Fruit fly (Drosophila melanogaster) whole organism, embryonic: ENCODE results near the gene CG31637.

Experiments used
- CG10147 ChIP-seq: fragments of 200-800 bp; sonication (Bioruptor generic); optimal IDR thresholded peaks from 2 replicates; lab custom pipeline; 2019; ENCODE audit warnings: missing biosample characterization, mild to moderate bottlenecking, missing genetic modification characterization, moderate library complexity
- CG10366 ChIP-seq: fragments of 200-800 bp; sonication (Bioruptor generic); IDR thresholded peaks from 2 replicates; pipeline ENCODE4 v1.3.6; 2022; ENCODE audit warnings: missing biosample characterization, missing genetic modification characterization
- CG10959 ChIP-seq: fragments of 200-800 bp; sonication (Bioruptor generic); IDR thresholded peaks from 2 replicates; pipeline ENCODE4 v1.3.6; 2022; ENCODE audit warnings: missing biosample characterization, missing genetic modification characterization
- CG12155 ChIP-seq: fragments of 200-800 bp; sonication (Bioruptor generic); optimal IDR thresholded peaks from 3 replicates; lab custom pipeline; 2016; ENCODE audit warnings: missing biosample characterization, missing genetic modification characterization
- CG13123 ChIP-seq: fragments of 200-800 bp; sonication (Bioruptor generic); optimal IDR thresholded peaks from 2 replicates; lab custom pipeline; 2016; ENCODE audit warnings: missing biosample characterization, missing genetic modification characterization
- CG13287 ChIP-seq: fragments of 200-800 bp; sonication (Bioruptor generic); IDR thresholded peaks from 2 replicates; pipeline ENCODE4 v1.3.6; 2022; ENCODE audit warnings: missing biosample characterization, missing genetic modification characterization; ENCODE audit not compliant: partially characterized antibody
- CG14441 ChIP-seq: fragments of 200-800 bp; sonication (Bioruptor generic); IDR thresholded peaks from 2 replicates; pipeline ENCODE4 v1.3.6; 2022; ENCODE audit warnings: missing biosample characterization, missing genetic modification characterization
- CG14710 ChIP-seq: fragments of 200-800 bp; sonication (Bioruptor generic); optimal IDR thresholded peaks from 3 replicates; lab custom pipeline; 2019; ENCODE audit warnings: missing biosample characterization, mild to moderate bottlenecking, missing genetic modification characterization, moderate library complexity
- CG14860 ChIP-seq: fragments of 200-800 bp; sonication (Bioruptor generic); IDR thresholded peaks from 3 replicates; pipeline ENCODE4 v1.3.6; 2022; ENCODE audit warnings: missing biosample characterization, missing genetic modification characterization; ENCODE audit not compliant: partially characterized antibody
- CG15479 ChIP-seq: fragments of 200-800 bp; sonication (Bioruptor generic); optimal IDR thresholded peaks from 3 replicates; lab custom pipeline; 2019; ENCODE audit warnings: missing biosample characterization, mild to moderate bottlenecking, missing genetic modification characterization, moderate library complexity
- CG16863 ChIP-seq: fragments of 200-800 bp; sonication (Bioruptor generic); optimal IDR thresholded peaks from 3 replicates; lab custom pipeline; 2016; ENCODE audit warnings: missing biosample characterization, missing genetic modification characterization
- CG17359 ChIP-seq: fragments of 200-800 bp; sonication (Bioruptor generic); optimal IDR thresholded peaks from 3 replicates; lab custom pipeline; 2018; ENCODE audit warnings: missing biosample characterization, mild to moderate bottlenecking, missing genetic modification characterization, moderate library complexity
- CG17568 ChIP-seq: fragments of 200-800 bp; sonication (Bioruptor generic); optimal IDR thresholded peaks from 2 replicates; lab custom pipeline; 2018; ENCODE audit warnings: missing biosample characterization, mild to moderate bottlenecking, missing genetic modification characterization, moderate library complexity
- CG17802 ChIP-seq: fragments of 200-800 bp; sonication (Bioruptor generic); optimal IDR thresholded peaks from 2 replicates; lab custom pipeline; 2018; ENCODE audit warnings: missing biosample characterization, mild to moderate bottlenecking, missing genetic modification characterization, moderate library complexity
- CG17829 ChIP-seq: fragments of 200-800 bp; optimal IDR thresholded peaks from 2 replicates; lab custom pipeline; 2019; ENCODE audit warnings: missing biosample characterization, mild to moderate bottlenecking, missing genetic modification characterization, moderate library complexity
- CG2120 ChIP-seq: fragments of 200-800 bp; sonication (Bioruptor generic); optimal IDR thresholded peaks from 3 replicates; lab custom pipeline; 2016; ENCODE audit warnings: missing biosample characterization, missing genetic modification characterization
- CG6272 ChIP-seq: fragments of 200-800 bp; sonication (Bioruptor generic); IDR thresholded peaks from 2 replicates; pipeline ENCODE4 v1.3.6; 2022; ENCODE audit warnings: missing biosample characterization, missing genetic modification characterization
- CG7928 ChIP-seq: fragments of 200-800 bp; sonication (Bioruptor generic); optimal IDR thresholded peaks from 2 replicates; lab custom pipeline; 2017; ENCODE audit warnings: missing biosample characterization, mild to moderate bottlenecking, missing genetic modification characterization
- Dfd ChIP-seq, 2 experiments: fragments of >200 bp; optimal IDR thresholded peaks; 2 replicates each; lab custom pipeline; 2017; ENCODE audit warnings: missing biosample characterization in 2 of 2, missing genetic modification characterization in 2 of 2
- Fer3 ChIP-seq: fragments of 200-800 bp; sonication (Bioruptor generic); optimal IDR thresholded peaks from 2 replicates; lab custom pipeline; 2018; ENCODE audit warnings: missing biosample characterization, mild to moderate bottlenecking, missing genetic modification characterization, moderate library complexity
- HLH3B ChIP-seq: fragments of 200-800 bp; sonication (Bioruptor generic); IDR thresholded peaks from 2 replicates; pipeline ENCODE4 v1.3.6; 2022; ENCODE audit warnings: missing biosample characterization, missing genetic modification characterization
- HLH4C ChIP-seq: fragments of 200-800 bp; sonication (Bioruptor generic); IDR thresholded peaks from 3 replicates; pipeline ENCODE4 v1.3.6; 2022; ENCODE audit warnings: missing biosample characterization, missing genetic modification characterization; ENCODE audit not compliant: partially characterized antibody
- HmgZ ChIP-seq: fragments of 200-800 bp; sonication (Bioruptor generic); optimal IDR thresholded peaks from 2 replicates; lab custom pipeline; 2018; ENCODE audit warnings: missing biosample characterization, mild to moderate bottlenecking, missing genetic modification characterization
- Hr51 ChIP-seq, 2 experiments: fragments of 200-800 bp; sonication (Bioruptor generic); optimal IDR thresholded peaks; 2 replicates in 1 of 2; 3 replicates in 1 of 2; lab custom pipeline; 2016 to 2018; ENCODE audit warnings: missing biosample characterization in 2 of 2, missing genetic modification characterization in 2 of 2, mild to moderate bottlenecking in 1 of 2, moderate library complexity in 1 of 2
- Lhr ChIP-seq: fragments of 200-800 bp; sonication (Bioruptor generic); optimal IDR thresholded peaks from 3 replicates; lab custom pipeline; 2017; ENCODE audit warnings: mild to moderate bottlenecking, missing biosample characterization, missing genetic modification reagents, missing genetic modification characterization
- Mes4 ChIP-seq: fragments of 200-800 bp; sonication (Bioruptor generic); optimal IDR thresholded peaks from 2 replicates; lab custom pipeline; 2016; ENCODE audit warnings: missing biosample characterization, missing genetic modification characterization
- NK7.1 ChIP-seq: fragments of 200-800 bp; sonication (Bioruptor generic); optimal IDR thresholded peaks from 3 replicates; lab custom pipeline; 2016; ENCODE audit warnings: missing biosample characterization, missing genetic modification characterization
- Oaz ChIP-seq: fragments of 200-800 bp; sonication (Bioruptor generic); IDR thresholded peaks from 2 replicates; pipeline ENCODE4 v1.3.6; 2022; ENCODE audit warnings: missing biosample characterization, missing genetic modification characterization
- Six4 ChIP-seq: fragments of 200-800 bp; sonication (Bioruptor generic); optimal IDR thresholded peaks from 2 replicates; lab custom pipeline; 2016; ENCODE audit warnings: missing biosample characterization, missing genetic modification characterization
- Sox102F ChIP-seq: fragments of 200-800 bp; sonication (Bioruptor generic); optimal IDR thresholded peaks from 2 replicates; lab custom pipeline; 2018; ENCODE audit warnings: missing biosample characterization, mild to moderate bottlenecking, missing genetic modification characterization, moderate library complexity
- Trl ChIP-seq, 3 experiments: fragments of >200 bp in 2 of 3; fragments of 200-800 bp in 1 of 3; sonication (Bioruptor generic) in 1 of 3; optimal IDR thresholded peaks; 2 replicates in 1 of 3; 3 replicates in 2 of 3; lab custom pipeline; 2016 to 2017; ENCODE audit warnings: missing biosample characterization in 1 of 3, missing genetic modification characterization in 1 of 3
- Xbp1 ChIP-seq: fragments of 200-800 bp; sonication (Bioruptor generic); optimal IDR thresholded peaks from 3 replicates; lab custom pipeline; 2016; ENCODE audit warnings: missing biosample characterization, mild to moderate bottlenecking, missing genetic modification characterization
- ap ChIP-seq: fragments of 200-800 bp; sonication (Bioruptor generic); IDR thresholded peaks from 2 replicates; pipeline ENCODE4 v1.3.6; 2022; ENCODE audit warnings: missing biosample characterization, missing genetic modification characterization
- ara ChIP-seq: fragments of 200-800 bp; sonication (Bioruptor generic); IDR thresholded peaks from 2 replicates; pipeline ENCODE4 v1.3.6; 2022; ENCODE audit warnings: missing biosample characterization, missing genetic modification characterization
- bab2 ChIP-seq: fragments of 200-800 bp; sonication (Bioruptor generic); optimal IDR thresholded peaks from 2 replicates; lab custom pipeline; 2016; ENCODE audit warnings: missing biosample characterization, missing genetic modification characterization
- bigmax ChIP-seq: fragments of 200-800 bp; sonication (Bioruptor generic); optimal IDR thresholded peaks from 2 replicates; lab custom pipeline; 2018; ENCODE audit warnings: missing biosample characterization, mild to moderate bottlenecking, missing genetic modification characterization
- croc ChIP-seq: fragments of 200-800 bp; sonication (Bioruptor generic); conservative IDR thresholded peaks from 3 replicates; pipeline ENCODE4 v1.3.6; 2022; ENCODE audit warnings: missing biosample characterization, missing genetic modification characterization
- dati ChIP-seq: fragments of 200-800 bp; sonication (Bioruptor generic); IDR thresholded peaks from 2 replicates; pipeline ENCODE4 v1.3.6; 2022; ENCODE audit warnings: missing biosample characterization, missing genetic modification characterization
- dpn ChIP-seq, 2 experiments: fragments of 200-800 bp; sonication (Bioruptor generic); optimal IDR thresholded peaks; 3 replicates each; lab custom pipeline; 2016; ENCODE audit warnings: missing biosample characterization in 2 of 2, missing genetic modification characterization in 2 of 2
- gt ChIP-seq: fragments of 200-800 bp; sonication (Bioruptor generic); IDR thresholded peaks from 2 replicates; pipeline ENCODE4 v1.3.6; 2022; ENCODE audit warnings: missing biosample characterization, missing genetic modification characterization
- ind ChIP-seq: fragments of 200-800 bp; sonication (Bioruptor generic); optimal IDR thresholded peaks from 3 replicates; lab custom pipeline; 2016; ENCODE audit warnings: missing biosample characterization, missing genetic modification characterization
- klu ChIP-seq: fragments of 200-800 bp; sonication (Bioruptor generic); IDR thresholded peaks from 2 replicates; pipeline ENCODE4 v1.3.6; 2022; ENCODE audit warnings: missing biosample characterization, missing genetic modification characterization
- sqz ChIP-seq: fragments of 200-800 bp; sonication (Bioruptor generic); optimal IDR thresholded peaks from 3 replicates; lab custom pipeline; 2018; ENCODE audit warnings: missing biosample characterization, mild to moderate bottlenecking, missing genetic modification characterization
- stc ChIP-seq: fragments of 200-800 bp; sonication (Bioruptor generic); IDR thresholded peaks from 2 replicates; pipeline ENCODE4 v1.3.6; 2022; ENCODE audit warnings: missing biosample characterization, missing genetic modification characterization
- stwl ChIP-seq: fragments of 200-800 bp; sonication (Bioruptor generic); optimal IDR thresholded peaks from 3 replicates; lab custom pipeline; 2018; ENCODE audit warnings: missing biosample characterization, mild to moderate bottlenecking, missing genetic modification characterization, moderate library complexity
- tap ChIP-seq: fragments of 200-800 bp; optimal IDR thresholded peaks from 3 replicates; lab custom pipeline; 2019; ENCODE audit warnings: missing biosample characterization, mild to moderate bottlenecking, missing genetic modification characterization, moderate library complexity
- unpg ChIP-seq: fragments of 200-800 bp; sonication (Bioruptor generic); optimal IDR thresholded peaks from 3 replicates; lab custom pipeline; 2018; ENCODE audit warnings: missing biosample characterization, mild to moderate bottlenecking, missing genetic modification characterization, moderate library complexity

CG31637 gene

DNA sequence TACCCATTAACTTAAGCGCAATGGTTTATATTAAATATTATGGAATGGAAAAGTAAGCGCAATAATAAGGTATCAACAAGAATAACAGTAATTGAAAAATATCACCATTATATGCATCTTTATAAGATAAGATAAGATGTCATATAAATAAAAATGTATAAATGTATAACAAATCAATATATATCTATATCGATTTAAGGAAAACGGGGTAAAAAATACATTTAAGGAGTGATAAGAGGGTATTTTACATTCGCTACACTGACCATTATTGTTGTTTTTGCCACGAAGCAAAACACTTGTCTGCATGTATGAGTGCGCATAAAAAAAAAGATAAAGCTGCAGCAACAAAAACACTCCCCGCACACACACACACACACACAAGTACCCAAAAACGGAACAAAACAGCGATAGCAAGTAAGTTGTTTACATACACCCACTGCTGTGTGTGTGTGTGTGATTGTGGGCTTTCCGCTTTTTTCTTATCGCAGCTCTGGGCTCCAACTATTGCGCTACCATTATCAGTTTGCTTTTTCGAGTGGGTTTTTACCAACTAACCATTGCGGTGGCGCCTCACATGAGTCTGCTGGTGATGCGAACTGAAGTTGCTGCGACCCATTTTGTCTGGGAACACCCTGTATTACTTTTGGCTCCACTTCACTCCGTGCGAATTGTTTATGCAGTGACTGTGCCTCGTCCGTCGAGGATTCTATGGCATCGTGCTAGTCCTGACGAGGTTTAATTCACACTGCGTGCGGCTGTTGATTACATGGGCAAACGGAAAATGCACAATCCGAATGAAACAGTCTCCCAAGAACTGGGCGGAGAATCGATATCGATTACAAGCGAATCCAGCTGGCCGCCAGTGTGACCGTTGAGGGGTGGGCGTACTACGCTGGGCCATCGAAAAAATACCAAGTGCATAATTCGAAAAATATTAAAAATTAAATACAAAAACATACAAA, 25.1 kb upstream of the CG31637 start, which contains the start of gene mmy (continued):
- no peak for TF ChIP-seq croc (GFP tag; lab: Robert Waterston, UW)
- 0 out of 2 replicates have a peak, but pooled peaks have one; percentile 24 for TF ChIP-seq CG14441
- TF ChIP-seq CG14710 (tag; lab: Kevin White, UChicago): peak; percentile 33
- TF ChIP-seq CG16863 (GFP tag; lab: Kevin White, UChicago): peak; percentile 14
- peak; percentile 14 for TF ChIP-seq CG17829 (tag; lab: Kevin White, UChicago)
- TF ChIP-seq Mes4: peak; percentile 53
- TF ChIP-seq Sox102F (GFP tag; lab: Kevin White, UChicago): peak; percentile 72
- no peak for TF ChIP-seq gt (GFP tag; lab: Robert Waterston, UW)
- TF ChIP-seq bab2 (GFP tag; lab: Kevin White, UChicago): no peak
- TF ChIP-seq CG15479 (GFP tag; lab: Kevin White, UChicago): peak; percentile 83
- TF ChIP-seq CG17802 (tag; lab: Kevin White, UChicago): no peak
- TF ChIP-seq HLH4C (GFP tag; lab: Robert Waterston, UW): 0 out of 3 replicates have a peak, but pooled peaks have one; percentile 39
- TF ChIP-seq stc: peak; percentile 63
- TF ChIP-seq sqz (GFP tag; lab: Kevin White, UChicago): peak; percentile 98
- peak; percentile 56 for TF ChIP-seq CG17359 (tag; lab: Kevin White, UChicago)
- peak; percentile 36 for TF ChIP-seq bigmax (GFP tag; lab: Kevin White, UChicago)
- peak; percentile 12 for TF ChIP-seq HmgZ (tag; lab: Kevin White, UChicago)
- TF ChIP-seq ap: no peak
- TF ChIP-seq CG6272: no peak
- TF ChIP-seq CG2120 (GFP tag; lab: Kevin White, UChicago): peak; percentile 37
- peak; percentile 34; the same call in 1 of the 2 replicates for TF ChIP-seq HLH3B
- TF ChIP-seq CG14860: peak; percentile 41; the same call in 2 of the 3 replicates
- TF ChIP-seq ara: no peak
- 0 out of 2 replicates have a peak, but pooled peaks have one; percentile 26 for TF ChIP-seq klu (GFP tag; lab: Robert Waterston, UW)
- TF ChIP-seq unpg: peak; percentile 60
- TF ChIP-seq CG10959 (GFP tag; lab: Robert Waterston, UW): no peak
- TF ChIP-seq Oaz (GFP tag; lab: Robert Waterston, UW): no peak
- TF ChIP-seq Dfd (GFP tag; optimal IDR thresholded peaks at IDR 0.05; lab: Kevin White, UChicago): no peak
- no peak for TF ChIP-seq Lhr
- peak; percentile 67 for TF ChIP-seq stwl (tag; lab: Kevin White, UChicago)
- TF ChIP-seq CG17568 (GFP tag; lab: Kevin White, UChicago): no peak
- TF ChIP-seq Fer3: peak; percentile 66
- TF ChIP-seq NK7.1 (GFP tag; lab: Kevin White, UChicago): no peak
- TF ChIP-seq ind (GFP tag; lab: Kevin White, UChicago): peak; percentile 12
- TF ChIP-seq CG12155 (GFP tag; lab: Kevin White, UChicago): peak; percentile 36
- TF ChIP-seq tap (tag; lab: Kevin White, UChicago): peak; percentile 7
- no peak for TF ChIP-seq Six4 (GFP tag; lab: Kevin White, UChicago)
- TF ChIP-seq CG10366 (GFP tag; lab: Robert Waterston, UW): peak; percentile 56; the same call in 1 of the 2 replicates
- TF ChIP-seq CG7928 (GFP tag; lab: Kevin White, UChicago): peak; percentile 23
- TF ChIP-seq Hr51 (GFP tag; optimal IDR thresholded peaks at IDR 0.05; lab: Kevin White, UChicago): peak; percentile 15 to 81
- TF ChIP-seq CG13123 (GFP tag; lab: Kevin White, UChicago): no peak
- no peak for TF ChIP-seq dati (GFP tag; lab: Robert Waterston, UW)
- TF ChIP-seq Xbp1: peak; percentile 18
- no peak for TF ChIP-seq Trl (optimal IDR thresholded peaks at IDR 0.05; lab: Kevin White, UChicago)
- TF ChIP-seq Trl (GFP tag; optimal IDR thresholded peaks at IDR 0.05; lab: Kevin White, UChicago): peak; percentile 13
- no peak for TF ChIP-seq CG10147
- peak; percentile 55 for TF ChIP-seq CG13287 (GFP tag; lab: Robert Waterston, UW)
- TF ChIP-seq dpn (GFP tag; optimal IDR thresholded peaks at IDR 0.05; lab: Kevin White, UChicago): peak; percentile 8 to 16
